Worm (Caenorhabditis elegans) whole organism, late embryonic: ENCODE data around the gene sut-2.
A peak's percentile ranks its signal among the peaks of the same experiment; 100 is the strongest.

Source experiments
- C08G9.2 ChIP-seq: sonication (generic microtip); optimal IDR thresholded peaks from 2 replicates; lab custom pipeline; 2016; ENCODE audit warnings: mild to moderate bottlenecking, missing genetic modification characterization, moderate library complexity, missing compliant biosample characterization
- C38D4.7 ChIP-seq: fragments of 200-800 bp; sonication (Bioruptor generic); optimal IDR thresholded peaks from 2 replicates; lab custom pipeline; 2018; ENCODE audit warnings: mild to moderate bottlenecking, missing genetic modification characterization, moderate library complexity, missing compliant biosample characterization
- F13H6.1 ChIP-seq: sonication (generic microtip); optimal IDR thresholded peaks from 2 replicates; lab custom pipeline; 2016; ENCODE audit warnings: missing genetic modification characterization, missing compliant biosample characterization
- K02D7.2 ChIP-seq: sonication (generic microtip); optimal IDR thresholded peaks from 2 replicates; lab custom pipeline; 2017; ENCODE audit warnings: mild to moderate bottlenecking, missing genetic modification characterization, missing compliant biosample characterization
- ahr-1 ChIP-seq: sonication (generic microtip); optimal IDR thresholded peaks from 2 replicates; lab custom pipeline; 2016; ENCODE audit warnings: missing genetic modification characterization, missing compliant biosample characterization
- ceh-14 ChIP-seq: sonication (generic microtip); optimal IDR thresholded peaks from 2 replicates; lab custom pipeline; 2016; ENCODE audit warnings: missing genotype, missing genetic modification characterization, missing compliant biosample characterization
- ceh-18 ChIP-seq: sonication (generic microtip); optimal IDR thresholded peaks from 2 replicates; lab custom pipeline; 2016; ENCODE audit warnings: missing genetic modification characterization, missing compliant biosample characterization
- ceh-24 ChIP-seq: sonication (generic microtip); optimal IDR thresholded peaks from 2 replicates; lab custom pipeline; 2016; ENCODE audit warnings: mild to moderate bottlenecking, missing genetic modification characterization, missing compliant biosample characterization
- ceh-31 ChIP-seq: sonication (generic microtip); optimal IDR thresholded peaks from 2 replicates; lab custom pipeline; 2016; ENCODE audit warnings: missing genetic modification characterization, missing compliant biosample characterization
- ceh-34 ChIP-seq: sonication (generic microtip); optimal IDR thresholded peaks from 2 replicates; lab custom pipeline; 2016; ENCODE audit warnings: mild to moderate bottlenecking, missing genetic modification characterization, missing compliant biosample characterization
- ceh-45 ChIP-seq: fragments of 200-800 bp; sonication (Bioruptor generic); IDR thresholded peaks from 2 replicates; pipeline ENCODE4 v1.3.6; 2022; ENCODE audit warnings: missing genetic modification reagents, missing genetic modification characterization, missing compliant biosample characterization
- ceh-48 ChIP-seq: sonication (generic microtip); optimal IDR thresholded peaks from 2 replicates; lab custom pipeline; 2016; ENCODE audit warnings: missing genetic modification characterization, inconsistent platforms, missing compliant biosample characterization
- che-1 ChIP-seq: sonication (generic microtip); optimal IDR thresholded peaks from 2 replicates; lab custom pipeline; 2016; ENCODE audit warnings: mild to moderate bottlenecking, missing genetic modification characterization, missing compliant biosample characterization
- elt-2 ChIP-seq: sonication (generic microtip); optimal IDR thresholded peaks from 2 replicates; lab custom pipeline; 2016; ENCODE audit warnings: missing genetic modification reagents, missing genetic modification characterization, missing compliant biosample characterization
- elt-4 ChIP-seq: sonication (generic microtip); optimal IDR thresholded peaks from 2 replicates; lab custom pipeline; 2016; ENCODE audit warnings: missing genetic modification characterization, missing compliant biosample characterization
- ets-4 ChIP-seq: sonication (generic microtip); optimal IDR thresholded peaks from 2 replicates; lab custom pipeline; 2016; ENCODE audit warnings: missing genetic modification characterization, missing compliant biosample characterization
- fax-1 ChIP-seq: sonication (generic microtip); optimal IDR thresholded peaks from 2 replicates; lab custom pipeline; 2016; ENCODE audit warnings: missing genotype, missing genetic modification characterization, missing compliant biosample characterization
- gmeb-2 ChIP-seq: sonication (generic microtip); optimal IDR thresholded peaks from 2 replicates; lab custom pipeline; 2016; ENCODE audit warnings: missing genetic modification characterization, inconsistent platforms, missing compliant biosample characterization
- hlh-13 ChIP-seq: fragments of 200-800 bp; sonication (Bioruptor generic); optimal IDR thresholded peaks from 2 replicates; lab custom pipeline; 2018; ENCODE audit warnings: mild to moderate bottlenecking, missing genetic modification characterization, missing compliant biosample characterization
- hlh-15 ChIP-seq: sonication (generic microtip); optimal IDR thresholded peaks from 2 replicates; lab custom pipeline; 2016; ENCODE audit warnings: missing genetic modification characterization, missing compliant biosample characterization
- hlh-30 ChIP-seq: sonication (generic microtip); optimal IDR thresholded peaks from 2 replicates; lab custom pipeline; 2017; ENCODE audit warnings: antibody characterized with exemption, missing genetic modification characterization, missing compliant biosample characterization; ENCODE audit not compliant: insufficient read depth
- lim-6 ChIP-seq: sonication (generic microtip); optimal IDR thresholded peaks from 2 replicates; lab custom pipeline; 2016; ENCODE audit warnings: missing genetic modification characterization, missing compliant biosample characterization
- lin-11 ChIP-seq: fragments of 200-800 bp; sonication (Bioruptor generic); optimal IDR thresholded peaks from 2 replicates; lab custom pipeline; 2018; ENCODE audit warnings: mild to moderate bottlenecking, missing genetic modification characterization, missing compliant biosample characterization
- nfya-1 ChIP-seq: sonication (generic microtip); optimal IDR thresholded peaks from 2 replicates; lab custom pipeline; 2017; ENCODE audit warnings: missing genetic modification characterization, mild to moderate bottlenecking, missing compliant biosample characterization, antibody characterized with exemption, moderate library complexity
- nhr-11 ChIP-seq: fragments of 150-350 bp; optimal IDR thresholded peaks from 2 replicates; lab custom pipeline; 2014; ENCODE audit warnings: missing biosample characterization, missing genetic modification characterization
- pat-9 ChIP-seq: fragments of 200-800 bp; sonication (Bioruptor generic); optimal IDR thresholded peaks from 2 replicates; lab custom pipeline; 2018; ENCODE audit warnings: mild to moderate bottlenecking, missing genetic modification characterization, moderate library complexity, missing compliant biosample characterization
- pha-4 ChIP-seq: fragments of 150-350 bp; optimal IDR thresholded peaks from 2 replicates; lab custom pipeline; 2018; ENCODE audit warnings: missing biosample characterization, missing genetic modification reagents, missing genetic modification characterization
- pqm-1 ChIP-seq: sonication (generic microtip); optimal IDR thresholded peaks from 2 replicates; lab custom pipeline; 2016; ENCODE audit warnings: missing genetic modification characterization, missing compliant biosample characterization
- ref-2 ChIP-seq: sonication (generic microtip); optimal IDR thresholded peaks from 2 replicates; lab custom pipeline; 2016; ENCODE audit warnings: missing genetic modification characterization, missing compliant biosample characterization
- rnt-1 ChIP-seq: sonication (generic microtip); optimal IDR thresholded peaks from 2 replicates; lab custom pipeline; 2016; ENCODE audit warnings: missing genetic modification characterization, missing compliant biosample characterization
- sdc-2 ChIP-seq: sonication (generic microtip); optimal IDR thresholded peaks from 2 replicates; lab custom pipeline; 2016; ENCODE audit warnings: missing genotype, missing genetic modification characterization, missing compliant biosample characterization
- sox-2 ChIP-seq: fragments of 200-800 bp; sonication (Bioruptor generic); IDR thresholded peaks from 2 replicates; pipeline ENCODE4 v1.3.6; 2022; ENCODE audit warnings: missing genetic modification reagents, missing genetic modification characterization, missing compliant biosample characterization
- sox-4 ChIP-seq: sonication (generic microtip); optimal IDR thresholded peaks from 2 replicates; lab custom pipeline; 2017; ENCODE audit warnings: mild to moderate bottlenecking, missing genetic modification characterization, inconsistent platforms, missing compliant biosample characterization
- tbx-2 ChIP-seq: sonication (generic microtip); optimal IDR thresholded peaks from 2 replicates; lab custom pipeline; 2016; ENCODE audit warnings: missing genetic modification characterization, missing compliant biosample characterization
- ttx-3 ChIP-seq: sonication (generic microtip); optimal IDR thresholded peaks from 2 replicates; lab custom pipeline; 2016; ENCODE audit warnings: missing genetic modification reagents, missing genetic modification characterization, missing compliant biosample characterization
- unc-42 ChIP-seq: sonication (generic microtip); optimal IDR thresholded peaks from 2 replicates; lab custom pipeline; 2016; ENCODE audit warnings: missing genotype, missing genetic modification characterization, missing compliant biosample characterization
- unc-55 ChIP-seq: sonication (generic microtip); optimal IDR thresholded peaks from 2 replicates; lab custom pipeline; 2017; ENCODE audit warnings: missing biosample characterization, missing genetic modification reagents, missing genetic modification characterization
- zip-5 ChIP-seq: sonication (generic microtip); optimal IDR thresholded peaks from 2 replicates; lab custom pipeline; 2016; ENCODE audit warnings: missing genetic modification characterization, missing compliant biosample characterization

Gene sut-2

DNA sequence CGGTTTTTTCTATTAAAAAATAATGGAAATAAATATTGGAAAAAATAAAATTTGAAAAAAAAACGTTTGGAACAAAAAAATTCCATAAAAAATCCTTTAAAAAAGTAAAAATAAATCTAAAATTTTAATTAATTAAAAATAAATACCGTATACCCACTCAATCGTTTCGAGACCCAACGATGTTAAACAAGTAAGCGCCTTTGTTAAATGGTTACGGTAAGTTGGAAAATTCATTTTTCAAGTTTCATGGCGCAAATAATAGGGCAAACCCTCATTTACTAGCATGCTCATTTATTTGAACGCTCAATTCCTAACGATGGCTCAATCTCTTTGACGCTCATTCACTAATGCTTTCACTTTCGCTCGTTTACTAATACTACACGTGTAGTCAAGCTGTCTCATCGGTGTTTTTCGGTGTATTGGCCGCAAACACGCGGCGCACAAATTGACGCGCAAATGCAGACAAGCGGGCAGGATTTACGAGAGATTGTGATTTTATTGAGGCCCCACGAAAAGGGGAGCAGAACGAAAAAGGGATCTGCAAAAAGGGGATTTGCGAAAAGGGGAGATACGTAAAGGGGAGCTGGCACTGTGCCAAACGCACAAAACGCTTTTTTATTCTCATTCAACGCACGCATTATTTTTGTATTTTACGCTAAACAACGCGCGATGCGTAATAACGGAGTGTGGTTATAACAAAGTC is 17.3 kb downstream of the sut-2 start:
- TF ChIP-seq ceh-31 (tag; lab: Kevin White, UChicago) (peak; percentile 68), ceh-14 (peak; percentile 44), rnt-1 (tag; lab: Kevin White, UChicago) (peak; percentile 1), ref-2 (tag; lab: Kevin White, UChicago) (peak; percentile 9), tbx-2 (peak; percentile 28), C08G9.2 (tag; lab: Kevin White, UChicago) (peak; percentile 21), unc-42 (tag; lab: Kevin White, UChicago) (peak; percentile 17)

DNA sequence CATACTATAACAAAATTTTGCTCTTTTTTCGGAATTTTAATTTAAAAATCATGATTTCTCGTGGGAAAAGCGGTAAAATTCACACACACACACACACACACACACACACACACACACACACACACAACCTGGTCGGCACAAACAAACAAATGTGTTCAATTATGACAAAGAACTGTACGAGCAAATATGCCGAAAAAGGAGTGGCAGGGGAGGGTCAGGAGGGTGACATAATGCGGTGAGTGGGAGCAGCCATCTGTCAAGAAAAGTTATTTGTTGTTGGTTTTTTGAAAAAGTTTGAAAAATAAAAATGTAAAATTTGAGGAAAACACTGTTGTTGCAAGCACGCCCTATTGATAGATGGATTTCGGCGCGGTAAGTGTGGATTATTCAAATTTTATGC is 17.9 kb downstream of the sut-2 start:
- TF ChIP-seq C38D4.7 (GFP tag; lab: Kevin White, UChicago) (no peak), gmeb-2 (tag; lab: Kevin White, UChicago) (no peak), che-1 (tag; lab: Kevin White, UChicago) (no peak), ceh-48 (tag; lab: Kevin White, UChicago) (no peak), sox-2 (GFP tag; lab: Robert Waterston, UW) (no peak), hlh-13 (GFP tag; lab: Kevin White, UChicago) (no peak), lin-11 (tag; lab: Kevin White, UChicago) (no peak), ceh-45 (no peak), sdc-2 (tag; lab: Kevin White, UChicago) (no peak), nhr-11 (tag; lab: Kevin White, UChicago) (no peak), ttx-3 (tag; lab: Kevin White, UChicago) (no peak), zip-5 (tag; lab: Kevin White, UChicago) (no peak), ceh-24 (tag; lab: Kevin White, UChicago) (no peak), elt-2 (tag; lab: Kevin White, UChicago) (no peak), ref-2 (tag; lab: Kevin White, UChicago) (no peak), fax-1 (tag; lab: Kevin White, UChicago) (no peak)
- TF ChIP-seq, all 69 proteins: peak for 0

DNA sequence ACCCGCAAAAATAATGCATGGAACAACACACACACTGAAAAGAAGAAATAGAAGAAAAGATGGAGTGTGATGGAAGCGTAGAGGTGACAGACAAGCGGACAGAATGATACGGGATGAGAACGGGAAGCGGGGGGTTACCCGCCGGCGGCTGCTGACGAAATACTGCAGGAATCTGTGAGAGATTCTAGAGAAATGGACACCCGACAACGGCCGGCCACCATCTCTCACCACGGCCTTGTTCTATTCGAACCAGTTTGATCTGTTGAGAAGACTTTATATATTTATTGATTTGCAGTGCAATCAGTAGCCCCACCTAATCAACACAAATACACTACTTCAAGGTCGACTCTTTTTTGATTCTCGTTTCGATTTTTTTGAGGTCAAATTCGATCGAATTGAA is 19.4 kb downstream of the sut-2 start:
- peak; percentile 33 for TF ChIP-seq nfya-1 (tag; lab: Kevin White, UChicago)
- no peak for TF ChIP-seq pha-4 (tag; lab: Kevin White, UChicago)
- no peak for TF ChIP-seq nhr-11 (tag; lab: Kevin White, UChicago)
- TF ChIP-seq tbx-2, result peak; percentile 51
- peak; percentile 1 for TF ChIP-seq ceh-14
- peak; percentile 12 for TF ChIP-seq F13H6.1 (tag; lab: Kevin White, UChicago)
- TF ChIP-seq lim-6 (tag; lab: Kevin White, UChicago), result no peak
- no peak for TF ChIP-seq ttx-3 (tag; lab: Kevin White, UChicago)
- TF ChIP-seq elt-4 (tag; lab: Kevin White, UChicago), result no peak
- TF ChIP-seq fax-1 (tag; lab: Kevin White, UChicago), result no peak
- peak; percentile 12 for TF ChIP-seq ceh-31 (tag; lab: Kevin White, UChicago)
- TF ChIP-seq hlh-30 (tag; lab: Kevin White, UChicago), result no peak
- TF ChIP-seq ceh-18 (tag; lab: Kevin White, UChicago), result peak; percentile 63
- TF ChIP-seq ref-2 (tag; lab: Kevin White, UChicago), result peak; percentile 69
- no peak for TF ChIP-seq sox-2 (GFP tag; lab: Robert Waterston, UW)
- TF ChIP-seq ets-4 (tag; lab: Kevin White, UChicago), result no peak
- no peak for TF ChIP-seq elt-2 (tag; lab: Kevin White, UChicago)
- TF ChIP-seq pqm-1, result no peak
- TF ChIP-seq rnt-1 (tag; lab: Kevin White, UChicago), result peak; percentile 64
- TF ChIP-seq unc-55, result peak; percentile 49
- TF ChIP-seq che-1 (tag; lab: Kevin White, UChicago), result no peak
- no peak for TF ChIP-seq K02D7.2
- no peak for TF ChIP-seq hlh-15
- peak; percentile 44 for TF ChIP-seq sdc-2 (tag; lab: Kevin White, UChicago)
- TF ChIP-seq pat-9 (tag; lab: Kevin White, UChicago), result no peak
- TF ChIP-seq ceh-34 (tag; lab: Kevin White, UChicago), result peak; percentile 21
- TF ChIP-seq sox-4 (tag; lab: Kevin White, UChicago), result no peak
- no peak for TF ChIP-seq ahr-1
